Worm (Caenorhabditis elegans) whole organism, L3 larva: Measurements from ENCODE around the gene srh-69.

ENCODE experiments used
- R02D3.7 ChIP-seq: fragments of 150-350 bp; optimal IDR thresholded peaks from 2 replicates; lab custom pipeline; 2014; ENCODE audit warnings: missing biosample characterization, missing genetic modification characterization
- ZK546.5 ChIP-seq: sonication (generic microtip); optimal IDR thresholded peaks from 2 replicates; lab custom pipeline; 2017; ENCODE audit warnings: missing biosample characterization, missing genetic modification characterization
- aly-2 ChIP-seq: fragments of 150-350 bp; optimal IDR thresholded peaks from 2 replicates; lab custom pipeline; 2014; ENCODE audit warnings: missing biosample characterization, missing genetic modification characterization
- ama-1 ChIP-seq: fragments of 150-350 bp; optimal IDR thresholded peaks from 2 replicates; lab custom pipeline; 2018
- ceh-16 ChIP-seq: sonication (generic microtip); optimal IDR thresholded peaks from 2 replicates; lab custom pipeline; 2017; ENCODE audit warnings: missing biosample characterization, missing genetic modification characterization
- ceh-28 ChIP-seq: fragments of 150-350 bp; optimal IDR thresholded peaks from 2 replicates; lab custom pipeline; 2014; ENCODE audit warnings: missing biosample characterization, missing genetic modification reagents, missing genetic modification characterization
- ceh-82 ChIP-seq: fragments of 150-350 bp; optimal IDR thresholded peaks from 2 replicates; lab custom pipeline; 2014; ENCODE audit warnings: missing biosample characterization, missing genetic modification characterization
- ceh-9 ChIP-seq: sonication (generic microtip); optimal IDR thresholded peaks from 2 replicates; lab custom pipeline; 2018; ENCODE audit warnings: missing biosample characterization, missing genetic modification characterization
- daf-12 ChIP-seq: fragments of 150-350 bp; optimal IDR thresholded peaks from 2 replicates; lab custom pipeline; 2014; ENCODE audit warnings: missing biosample characterization, missing genetic modification reagents, missing genetic modification characterization
- egl-27 ChIP-seq: sonication (generic microtip); optimal IDR thresholded peaks from 4 replicates; lab custom pipeline; 2017; ENCODE audit warnings: missing biosample characterization, missing genetic modification reagents, missing genetic modification characterization
- egl-5 ChIP-seq: fragments of 150-350 bp; optimal IDR thresholded peaks from 2 replicates; lab custom pipeline; 2017; ENCODE audit warnings: missing biosample characterization, missing genetic modification reagents, missing genetic modification characterization, inconsistent platforms
- elt-1 ChIP-seq: fragments of 150-350 bp; optimal IDR thresholded peaks from 2 replicates; lab custom pipeline; 2014; ENCODE audit warnings: missing biosample characterization, missing genetic modification characterization
- elt-2 ChIP-seq: sonication (generic microtip); optimal IDR thresholded peaks from 2 replicates; lab custom pipeline; 2016; ENCODE audit warnings: missing genetic modification reagents, mild to moderate bottlenecking, missing genetic modification characterization, missing compliant biosample characterization
- elt-3 ChIP-seq, 3 experiments: fragments of 150-350 bp in 1 of 3; sonication (generic microtip) in 2 of 3; optimal IDR thresholded peaks; 2 replicates in 2 of 3; 4 replicates in 1 of 3; lab custom pipeline; 2014 to 2017; ENCODE audit warnings: missing biosample characterization in 3 of 3, missing genetic modification characterization in 3 of 3
- eor-1 ChIP-seq, 2 experiments: fragments of 150-350 bp; optimal IDR thresholded peaks; 2 replicates each; lab custom pipeline; 2014 to 2018; ENCODE audit warnings: missing biosample characterization in 2 of 2, missing genetic modification characterization in 2 of 2
- fkh-10 ChIP-seq: sonication (generic microtip); optimal IDR thresholded peaks from 2 replicates; lab custom pipeline; 2017; ENCODE audit warnings: missing biosample characterization, missing genetic modification reagents, missing genetic modification characterization
- fkh-2 ChIP-seq: fragments of 150-350 bp; optimal IDR thresholded peaks from 2 replicates; lab custom pipeline; 2014; ENCODE audit warnings: missing biosample characterization, missing genetic modification reagents, missing genetic modification characterization
- fos-1 ChIP-seq: fragments of 150-350 bp; optimal IDR thresholded peaks from 2 replicates; lab custom pipeline; 2014; ENCODE audit warnings: missing biosample characterization, missing genetic modification characterization
- hmg-11 ChIP-seq: sonication (generic microtip); optimal IDR thresholded peaks from 2 replicates; lab custom pipeline; 2016; ENCODE audit warnings: missing genetic modification characterization, missing compliant biosample characterization
- jun-1 ChIP-seq: fragments of 150-350 bp; optimal IDR thresholded peaks from 2 replicates; lab custom pipeline; 2014; ENCODE audit warnings: missing biosample characterization, missing genetic modification reagents, missing genetic modification characterization
- lin-15B ChIP-seq: fragments of 150-350 bp; optimal IDR thresholded peaks from 2 replicates; lab custom pipeline; 2014; ENCODE audit warnings: missing biosample characterization, missing genetic modification characterization
- lin-39 ChIP-seq: fragments of 150-350 bp; optimal IDR thresholded peaks from 2 replicates; lab custom pipeline; 2018; ENCODE audit warnings: missing biosample characterization, missing genetic modification reagents, missing genetic modification characterization
- lsy-12 ChIP-seq: sonication (generic microtip); optimal IDR thresholded peaks from 2 replicates; lab custom pipeline; 2016; ENCODE audit warnings: mild to moderate bottlenecking, missing genetic modification characterization, missing compliant biosample characterization
- mdl-1 ChIP-seq: fragments of 150-350 bp; optimal IDR thresholded peaks from 2 replicates; lab custom pipeline; 2014; ENCODE audit warnings: missing biosample characterization, missing genetic modification characterization
- mml-1 ChIP-seq: fragments of 150-350 bp; sonication (generic microtip); optimal IDR thresholded peaks from 3 replicates; lab custom pipeline; 2014; ENCODE audit warnings: missing biosample characterization, missing genetic modification characterization
- nfya-1 ChIP-seq: sonication (generic microtip); optimal IDR thresholded peaks from 2 replicates; lab custom pipeline; 2017; ENCODE audit warnings: missing genetic modification characterization, mild to moderate bottlenecking, missing compliant biosample characterization, antibody characterized with exemption, moderate library complexity; ENCODE audit not compliant: insufficient read depth
- nhr-11 ChIP-seq: fragments of 150-350 bp; optimal IDR thresholded peaks from 2 replicates; lab custom pipeline; 2014; ENCODE audit warnings: missing biosample characterization, missing genetic modification characterization
- nhr-12 ChIP-seq: fragments of 150-350 bp; optimal IDR thresholded peaks from 2 replicates; lab custom pipeline; 2014; ENCODE audit warnings: missing biosample characterization, missing genetic modification characterization
- nhr-23 ChIP-seq: fragments of 150-350 bp; optimal IDR thresholded peaks from 2 replicates; lab custom pipeline; 2014; ENCODE audit warnings: missing biosample characterization, missing genetic modification reagents, missing genetic modification characterization
- nhr-237 ChIP-seq: fragments of 150-350 bp; optimal IDR thresholded peaks from 2 replicates; lab custom pipeline; 2014; ENCODE audit warnings: missing biosample characterization, missing genetic modification characterization
- nhr-25 ChIP-seq: sonication (generic microtip); optimal IDR thresholded peaks from 2 replicates; lab custom pipeline; 2017; ENCODE audit warnings: missing biosample characterization, missing genetic modification characterization
- nhr-28 ChIP-seq: fragments of 150-350 bp; optimal IDR thresholded peaks from 2 replicates; lab custom pipeline; 2014; ENCODE audit warnings: missing biosample characterization, missing genetic modification characterization
- nhr-43 ChIP-seq: sonication (generic microtip); optimal IDR thresholded peaks from 2 replicates; lab custom pipeline; 2016; ENCODE audit warnings: mild to moderate bottlenecking, missing genetic modification characterization, missing compliant biosample characterization; ENCODE audit not compliant: poor library complexity, severe bottlenecking
- nhr-67 ChIP-seq: fragments of 150-350 bp; optimal IDR thresholded peaks from 2 replicates; lab custom pipeline; 2014; ENCODE audit warnings: missing biosample characterization, missing genetic modification characterization
- nhr-76 ChIP-seq: fragments of 150-350 bp; sonication (generic microtip); optimal IDR thresholded peaks from 5 replicates; lab custom pipeline; 2014; ENCODE audit warnings: missing biosample characterization, missing genetic modification characterization
- nhr-77 ChIP-seq: fragments of 150-350 bp; optimal IDR thresholded peaks from 2 replicates; lab custom pipeline; 2014; ENCODE audit warnings: missing biosample characterization, missing genetic modification characterization
- pha-4 ChIP-seq: fragments of 150-350 bp; optimal IDR thresholded peaks from 2 replicates; lab custom pipeline; 2014; ENCODE audit warnings: missing biosample characterization, missing genetic modification reagents, missing genetic modification characterization
- pqm-1 ChIP-seq: fragments of 150-350 bp; optimal IDR thresholded peaks from 2 replicates; lab custom pipeline; 2017; ENCODE audit warnings: missing biosample characterization, missing genetic modification characterization, inconsistent platforms
- sea-2 ChIP-seq: fragments of 150-350 bp; sonication (generic microtip); optimal IDR thresholded peaks from 4 replicates; lab custom pipeline; 2014; ENCODE audit warnings: missing biosample characterization, missing genetic modification reagents, missing genetic modification characterization
- skn-1 ChIP-seq: fragments of 150-350 bp; optimal IDR thresholded peaks from 2 replicates; lab custom pipeline; 2014; ENCODE audit warnings: missing biosample characterization, missing genetic modification characterization
- snpc-4 ChIP-seq: fragments of 150-350 bp; optimal IDR thresholded peaks from 2 replicates; lab custom pipeline; 2014; ENCODE audit warnings: missing biosample characterization, missing genetic modification characterization
- tbx-2 ChIP-seq: sonication (generic microtip); optimal IDR thresholded peaks from 2 replicates; lab custom pipeline; 2016; ENCODE audit warnings: mild to moderate bottlenecking, missing genetic modification characterization, missing compliant biosample characterization
- unc-39 ChIP-seq: sonication (generic microtip); optimal IDR thresholded peaks from 4 replicates; lab custom pipeline; 2017; ENCODE audit warnings: missing biosample characterization, missing genetic modification characterization
- unc-62 ChIP-seq: fragments of 150-350 bp; sonication (generic microtip); optimal IDR thresholded peaks from 4 replicates; lab custom pipeline; 2014; ENCODE audit warnings: missing biosample characterization, missing genetic modification reagents, missing genetic modification characterization
- zag-1 ChIP-seq: fragments of 150-350 bp; optimal IDR thresholded peaks from 2 replicates; lab custom pipeline; 2014; ENCODE audit warnings: missing biosample characterization, missing genetic modification characterization
- ztf-11 ChIP-seq: fragments of 150-350 bp; optimal IDR thresholded peaks from 2 replicates; lab custom pipeline; 2014; ENCODE audit warnings: missing biosample characterization, missing genetic modification characterization
- ztf-4 ChIP-seq: fragments of 150-350 bp; optimal IDR thresholded peaks from 2 replicates; lab custom pipeline; 2014; ENCODE audit warnings: missing biosample characterization, missing genetic modification characterization

srh-69 gene

ce11 chrII:12494556-12495131, 19.9 kb downstream of the srh-69 start, which contains the start of gene col-85:
TSS of gene col-85 (minus strand) at chrII:12495095.
- peak; percentile 80 for TF ChIP-seq nhr-43 (tag; lab: Kevin White, UChicago)
- peak; percentile 15 for TF ChIP-seq tbx-2 (tag; lab: Kevin White, UChicago)
- no peak for TF ChIP-seq unc-39 (tag; lab: Kevin White, UChicago)
- TF ChIP-seq sea-2 (GFP tag; lab: Kevin White, UChicago): no peak
- no peak for TF ChIP-seq ceh-9 (tag; lab: Kevin White, UChicago)
- TF ChIP-seq daf-12 (tag; lab: Kevin White, UChicago): no peak
- TF ChIP-seq nhr-237 (tag; lab: Kevin White, UChicago): no peak
- TF ChIP-seq mdl-1 (tag; lab: Kevin White, UChicago): no peak
- TF ChIP-seq eor-1 (tag; optimal IDR thresholded peaks at IDR 0.05; lab: Kevin White, UChicago): no peak
- no peak for TF ChIP-seq nhr-12 (tag; lab: Kevin White, UChicago)
- TF ChIP-seq unc-62 (GFP tag; lab: Kevin White, UChicago): no peak
- TF ChIP-seq lin-15B (tag; lab: Kevin White, UChicago): peak; percentile 35
- TF ChIP-seq nfya-1: peak; percentile 66
- TF ChIP-seq ztf-11: no peak
- no peak for TF ChIP-seq ZK546.5 (tag; lab: Kevin White, UChicago)
- TF ChIP-seq ceh-82 (tag; lab: Kevin White, UChicago): peak; percentile 32
- TF ChIP-seq lsy-12 (tag; lab: Kevin White, UChicago): peak; percentile 31
- no peak for TF ChIP-seq zag-1 (tag; lab: Kevin White, UChicago)
- TF ChIP-seq jun-1: peak; percentile 61
- peak; percentile 63 for TF ChIP-seq skn-1 (tag; lab: Kevin White, UChicago)
- peak; percentile 47 for TF ChIP-seq elt-2
- TF ChIP-seq nhr-25: peak; percentile 31
- peak; percentile 89 for TF ChIP-seq hmg-11
- peak; percentile 41 for TF ChIP-seq egl-27 (tag; lab: Kevin White, UChicago)
- TF ChIP-seq nhr-11 (tag; lab: Kevin White, UChicago): no peak
- no peak for TF ChIP-seq fos-1
- peak; percentile 30 for TF ChIP-seq nhr-23 (tag; lab: Kevin White, UChicago)
- TF ChIP-seq ama-1: no peak
- no peak for TF ChIP-seq fkh-10 (GFP tag; lab: Kevin White, UChicago)
- TF ChIP-seq ztf-4 (tag; lab: Kevin White, UChicago): no peak
- TF ChIP-seq pqm-1 (tag; lab: Kevin White, UChicago): peak; percentile 13
- TF ChIP-seq elt-1 (tag; lab: Kevin White, UChicago): no peak
- no peak for TF ChIP-seq nhr-28 (tag; lab: Kevin White, UChicago)
- no peak for TF ChIP-seq mml-1 (tag; lab: Kevin White, UChicago)
- TF ChIP-seq ceh-16: no peak
- TF ChIP-seq aly-2: no peak
- no peak for TF ChIP-seq elt-3 (tag; optimal IDR thresholded peaks at IDR 0.05; lab: Kevin White, UChicago)
- peak; percentile 93 for TF ChIP-seq snpc-4
- no peak for TF ChIP-seq ceh-28
- TF ChIP-seq fkh-2 (tag; lab: Kevin White, UChicago): no peak
- TF ChIP-seq egl-5 (tag; lab: Kevin White, UChicago): no peak
- no peak for TF ChIP-seq nhr-76 (tag; lab: Kevin White, UChicago)
- TF ChIP-seq R02D3.7 (tag; lab: Kevin White, UChicago): peak; percentile 8
- no peak for TF ChIP-seq nhr-77 (tag; lab: Kevin White, UChicago)
- no peak for TF ChIP-seq nhr-67
- peak; percentile 19 for TF ChIP-seq lin-39 (tag; lab: Kevin White, UChicago)
- no peak for TF ChIP-seq pha-4 (tag; lab: Kevin White, UChicago)
- TF ChIP-seq, all 47 proteins: peak for 17
